Fruit fly (Drosophila melanogaster) whole organism, embryonic: ENCODE data around the gene Vm26Ab.

Source experiments
- Ada2b ChIP-seq: fragments of 200-800 bp; sonication (Bioruptor generic); IDR thresholded peaks from 2 replicates; pipeline ENCODE4 v1.3.6; 2022; ENCODE audit warnings: missing biosample characterization, missing genetic modification characterization
- Awh ChIP-seq: fragments of 200-800 bp; sonication (Bioruptor generic); IDR thresholded peaks from 2 replicates; pipeline ENCODE4, ENCODE4 v1.3.6; 2022; ENCODE audit warnings: missing biosample characterization, missing genetic modification characterization
- CG10366 ChIP-seq: fragments of 200-800 bp; sonication (Bioruptor generic); IDR thresholded peaks from 2 replicates; pipeline ENCODE4 v1.3.6; 2022; ENCODE audit warnings: missing biosample characterization, missing genetic modification characterization
- CG11247 ChIP-seq: fragments of 200-800 bp; sonication (Bioruptor generic); IDR thresholded peaks from 2 replicates; pipeline ENCODE4 v1.3.6; 2022; ENCODE audit warnings: missing biosample characterization, missing genetic modification characterization
- CG12299 ChIP-seq: fragments of 200-800 bp; sonication (Bioruptor generic); optimal IDR thresholded peaks from 2 replicates; lab custom pipeline; 2018; ENCODE audit warnings: missing biosample characterization, mild to moderate bottlenecking, missing genetic modification characterization
- CG14050 ChIP-seq: fragments of 200-800 bp; sonication (Bioruptor generic); IDR thresholded peaks from 3 replicates; pipeline ENCODE4 v1.3.6; 2022; ENCODE audit warnings: missing biosample characterization, missing genetic modification characterization
- CG14441 ChIP-seq: fragments of 200-800 bp; sonication (Bioruptor generic); IDR thresholded peaks from 2 replicates; pipeline ENCODE4 v1.3.6; 2022; ENCODE audit warnings: missing biosample characterization, missing genetic modification characterization
- CG15011 ChIP-seq: fragments of 200-800 bp; sonication (Bioruptor generic); optimal IDR thresholded peaks from 3 replicates; lab custom pipeline; 2018; ENCODE audit warnings: missing biosample characterization, mild to moderate bottlenecking, missing genetic modification characterization
- CG15073 ChIP-seq: fragments of 200-800 bp; sonication (Bioruptor generic); optimal IDR thresholded peaks from 2 replicates; lab custom pipeline; 2016; ENCODE audit warnings: missing biosample characterization, missing genetic modification characterization
- CG15479 ChIP-seq: fragments of 200-800 bp; sonication (Bioruptor generic); optimal IDR thresholded peaks from 3 replicates; lab custom pipeline; 2019; ENCODE audit warnings: missing biosample characterization, mild to moderate bottlenecking, missing genetic modification characterization, moderate library complexity
- CG1647 ChIP-seq: fragments of 200-800 bp; sonication (Bioruptor generic); optimal IDR thresholded peaks from 3 replicates; lab custom pipeline; 2016; ENCODE audit warnings: missing biosample characterization, missing genetic modification characterization
- CG17186 ChIP-seq: fragments of 200-800 bp; sonication (Bioruptor generic); optimal IDR thresholded peaks from 3 replicates; lab custom pipeline; 2017; ENCODE audit warnings: missing biosample characterization, missing genetic modification reagents, missing genetic modification characterization
- CG17568 ChIP-seq: fragments of 200-800 bp; sonication (Bioruptor generic); optimal IDR thresholded peaks from 2 replicates; lab custom pipeline; 2018; ENCODE audit warnings: missing biosample characterization, mild to moderate bottlenecking, missing genetic modification characterization, moderate library complexity
- CG18764 ChIP-seq: fragments of 200-800 bp; sonication (Bioruptor generic); optimal IDR thresholded peaks from 3 replicates; lab custom pipeline; 2016; ENCODE audit warnings: missing biosample characterization, missing genetic modification characterization
- CG2116 ChIP-seq: fragments of 200-800 bp; sonication (Bioruptor generic); optimal IDR thresholded peaks from 3 replicates; lab custom pipeline; 2018; ENCODE audit warnings: missing biosample characterization, mild to moderate bottlenecking, missing genetic modification characterization
- CG2120 ChIP-seq: fragments of 200-800 bp; sonication (Bioruptor generic); optimal IDR thresholded peaks from 3 replicates; lab custom pipeline; 2016; ENCODE audit warnings: missing biosample characterization, missing genetic modification characterization
- CG2678 ChIP-seq: fragments of 200-800 bp; sonication (Bioruptor generic); optimal IDR thresholded peaks from 3 replicates; lab custom pipeline; 2019; ENCODE audit warnings: missing biosample characterization, mild to moderate bottlenecking, missing genetic modification characterization, moderate library complexity
- CG30431 ChIP-seq: fragments of 200-800 bp; sonication (Bioruptor generic); optimal IDR thresholded peaks from 2 replicates; lab custom pipeline; 2017; ENCODE audit warnings: missing biosample characterization, missing genetic modification characterization
- CG31365 ChIP-seq: fragments of 200-800 bp; sonication (Bioruptor generic); optimal IDR thresholded peaks from 2 replicates; lab custom pipeline; 2018; ENCODE audit warnings: missing biosample characterization, mild to moderate bottlenecking, missing genetic modification characterization
- CG31388 ChIP-seq: fragments of 200-800 bp; sonication (Bioruptor generic); optimal IDR thresholded peaks from 2 replicates; lab custom pipeline; 2016; ENCODE audit warnings: missing biosample characterization, missing genetic modification characterization
- CG4328 ChIP-seq: fragments of 200-800 bp; sonication (Bioruptor generic); optimal IDR thresholded peaks from 3 replicates; lab custom pipeline; 2017; ENCODE audit warnings: missing biosample characterization, missing genetic modification reagents, missing genetic modification characterization
- CG4820 ChIP-seq: fragments of 200-800 bp; sonication (Bioruptor generic); optimal IDR thresholded peaks from 3 replicates; lab custom pipeline; 2016; ENCODE audit warnings: missing biosample characterization, missing genetic modification characterization
- CG5180 ChIP-seq: fragments of 200-800 bp; sonication (Bioruptor generic); optimal IDR thresholded peaks from 3 replicates; lab custom pipeline; 2017; ENCODE audit warnings: missing biosample characterization, missing genetic modification characterization, mild to moderate bottlenecking, moderate library complexity, missing genetic modification reagents
- CG6765 ChIP-seq: fragments of 200-800 bp; sonication (Bioruptor generic); optimal IDR thresholded peaks from 3 replicates; lab custom pipeline; 2017; ENCODE audit warnings: missing biosample characterization, mild to moderate bottlenecking, missing genetic modification characterization
- CG8924 ChIP-seq: fragments of 200-800 bp; optimal IDR thresholded peaks from 3 replicates; lab custom pipeline; 2019; ENCODE audit warnings: missing biosample characterization, mild to moderate bottlenecking, missing genetic modification characterization, moderate library complexity
- CG9215 ChIP-seq: fragments of 200-800 bp; sonication (Bioruptor generic); IDR thresholded peaks from 2 replicates; pipeline ENCODE4 v1.3.6; 2022; ENCODE audit warnings: missing biosample characterization, missing genetic modification characterization
- CG9609 ChIP-seq: fragments of 200-800 bp; sonication (Bioruptor generic); optimal IDR thresholded peaks from 3 replicates; lab custom pipeline; 2016; ENCODE audit warnings: missing biosample characterization, missing genetic modification characterization
- Doc3 ChIP-seq: fragments of 200-800 bp; sonication (Bioruptor generic); IDR thresholded peaks from 3 replicates; pipeline ENCODE4 v1.3.6; 2022; ENCODE audit warnings: missing biosample characterization, missing genetic modification characterization; ENCODE audit not compliant: partially characterized antibody
- E2f1 ChIP-seq: fragments of 200-800 bp; sonication (Bioruptor generic); IDR thresholded peaks from 2 replicates; pipeline ENCODE4 v1.3.6; 2022; ENCODE audit warnings: missing biosample characterization, missing genetic modification characterization
- Ets65A ChIP-seq: fragments of 200-800 bp; sonication (Bioruptor generic); peaks from one replicate; lab custom pipeline; 2016; ENCODE audit warnings: missing biosample characterization, missing genetic modification characterization
- H2.0 ChIP-seq: fragments of 200-800 bp; sonication (Bioruptor generic); IDR thresholded peaks from 2 replicates; pipeline ENCODE4 v1.3.6; 2022; ENCODE audit warnings: missing biosample characterization, missing genetic modification characterization
- Hand ChIP-seq: fragments of 200-800 bp; sonication (Bioruptor generic); optimal IDR thresholded peaks from 2 replicates; lab custom pipeline; 2017; ENCODE audit warnings: mild to moderate bottlenecking, missing biosample characterization, missing genetic modification reagents, missing genetic modification characterization
- Hr51 ChIP-seq, 2 experiments: fragments of 200-800 bp; sonication (Bioruptor generic); optimal IDR thresholded peaks; 2 replicates in 1 of 2; 3 replicates in 1 of 2; lab custom pipeline; 2016 to 2018; ENCODE audit warnings: missing biosample characterization in 2 of 2, missing genetic modification characterization in 2 of 2, mild to moderate bottlenecking in 1 of 2, moderate library complexity in 1 of 2
- Hsf ChIP-seq: fragments of 200-800 bp; sonication (Bioruptor generic); optimal IDR thresholded peaks from 3 replicates; lab custom pipeline; 2016; ENCODE audit warnings: missing biosample characterization, missing genetic modification characterization
- NFAT ChIP-seq: fragments of 200-800 bp; sonication (Bioruptor generic); IDR thresholded peaks from 2 replicates; pipeline ENCODE4 v1.3.6; 2022; ENCODE audit warnings: missing biosample characterization, missing genetic modification characterization
- NK7.1 ChIP-seq: fragments of 200-800 bp; sonication (Bioruptor generic); optimal IDR thresholded peaks from 3 replicates; lab custom pipeline; 2016; ENCODE audit warnings: missing biosample characterization, missing genetic modification characterization
- Nf-YC ChIP-seq: fragments of 200-800 bp; optimal IDR thresholded peaks from 3 replicates; lab custom pipeline; 2019; ENCODE audit warnings: missing biosample characterization, mild to moderate bottlenecking, missing genetic modification characterization, moderate library complexity
- Taf1 ChIP-seq: fragments of 200-800 bp; sonication (Bioruptor generic); IDR thresholded peaks from 2 replicates; pipeline ENCODE4 v1.3.6; 2022; ENCODE audit warnings: missing biosample characterization, missing genetic modification characterization
- az2 ChIP-seq: fragments of 200-800 bp; sonication (Bioruptor generic); optimal IDR thresholded peaks from 3 replicates; lab custom pipeline; 2016; ENCODE audit warnings: missing biosample characterization, missing genetic modification characterization
- br ChIP-seq: fragments of >200 bp; optimal IDR thresholded peaks from 2 replicates; lab custom pipeline; 2017
- chm ChIP-seq: fragments of 200-800 bp; sonication (Bioruptor generic); IDR thresholded peaks from 2 replicates; pipeline ENCODE4 v1.3.6; 2022; ENCODE audit warnings: missing biosample characterization, missing genetic modification characterization
- crc ChIP-seq: fragments of 200-800 bp; sonication (Bioruptor generic); optimal IDR thresholded peaks from 2 replicates; lab custom pipeline; 2016; ENCODE audit warnings: missing biosample characterization, missing genetic modification characterization
- da ChIP-seq: fragments of 200-800 bp; sonication (Bioruptor generic); optimal IDR thresholded peaks from 2 replicates; lab custom pipeline; 2016; ENCODE audit warnings: missing biosample characterization, missing genetic modification characterization
- fd96Cb ChIP-seq: fragments of 200-800 bp; sonication (Bioruptor generic); optimal IDR thresholded peaks from 2 replicates; lab custom pipeline; 2018; ENCODE audit warnings: missing biosample characterization, mild to moderate bottlenecking, missing genetic modification characterization, moderate library complexity
- ham ChIP-seq: fragments of 200-800 bp; sonication (Bioruptor generic); IDR thresholded peaks from 2 replicates; pipeline ENCODE4 v1.3.6; 2022; ENCODE audit warnings: missing biosample characterization, missing genetic modification characterization
- kah ChIP-seq: fragments of 200-800 bp; sonication (Bioruptor generic); optimal IDR thresholded peaks from 2 replicates; lab custom pipeline; 2018; ENCODE audit warnings: missing biosample characterization, mild to moderate bottlenecking, missing genetic modification characterization
- nmo ChIP-seq: fragments of 200-800 bp; sonication (Bioruptor generic); optimal IDR thresholded peaks from 2 replicates; lab custom pipeline; 2018; ENCODE audit warnings: missing biosample characterization, mild to moderate bottlenecking, missing genetic modification characterization, moderate library complexity
- nom ChIP-seq: fragments of 200-800 bp; sonication (Bioruptor generic); optimal IDR thresholded peaks from 2 replicates; lab custom pipeline; 2017; ENCODE audit warnings: missing biosample characterization, missing genetic modification characterization, mild to moderate bottlenecking, moderate library complexity, missing genetic modification reagents
- psq ChIP-seq: fragments of 200-800 bp; sonication (Bioruptor generic); optimal IDR thresholded peaks from 2 replicates; lab custom pipeline; 2017; ENCODE audit warnings: missing biosample characterization, missing genetic modification characterization
- repo ChIP-seq: fragments of 200-800 bp; sonication (Bioruptor generic); optimal IDR thresholded peaks from 2 replicates; lab custom pipeline; 2016; ENCODE audit warnings: missing biosample characterization, missing genetic modification characterization
- sug ChIP-seq: fragments of 200-800 bp; optimal IDR thresholded peaks from 2 replicates; lab custom pipeline; 2019; ENCODE audit warnings: missing biosample characterization, mild to moderate bottlenecking, missing genetic modification characterization, moderate library complexity
- z ChIP-seq: fragments of 200-800 bp; sonication (Bioruptor generic); IDR thresholded peaks from 3 replicates; pipeline ENCODE4 v1.3.6; 2022; ENCODE audit warnings: missing biosample characterization, missing genetic modification characterization

Vm26Ab gene

dm6 chr2L:5974122-5974521 lies 17.3 kb downstream of the Vm26Ab start (continued):
- TF ChIP-seq Taf1 (GFP tag; lab: Robert Waterston, UW), result no peak
- peak; percentile 9 for TF ChIP-seq NK7.1 (GFP tag; lab: Kevin White, UChicago)
- peak; percentile 76; the same call in 1 of the 2 replicates for TF ChIP-seq Awh (GFP tag; lab: Robert Waterston, UW)
- TF ChIP-seq CG15479 (GFP tag; lab: Kevin White, UChicago), result no peak
- peak; percentile 59 for TF ChIP-seq CG8924 (tag; lab: Kevin White, UChicago)
- TF ChIP-seq CG11247, result no peak
- peak; percentile 69 for TF ChIP-seq CG17568 (GFP tag; lab: Kevin White, UChicago)
- peak; percentile 77 for TF ChIP-seq CG2678
- TF ChIP-seq nom, result no peak
- TF ChIP-seq Ada2b (GFP tag; lab: Robert Waterston, UW), result 0 out of 2 replicates have a peak, but pooled peaks have one; percentile 25
- peak; percentile 41; the same call in 1 of the 3 replicates for TF ChIP-seq CG14050 (GFP tag; lab: Robert Waterston, UW)
- TF ChIP-seq kah (GFP tag; lab: Kevin White, UChicago), result peak; percentile 15
- no peak for TF ChIP-seq CG9609 (GFP tag; lab: Kevin White, UChicago)
- TF ChIP-seq Nf-YC, result peak; percentile 13
- TF ChIP-seq nmo (GFP tag; lab: Kevin White, UChicago), result no peak
- no peak for TF ChIP-seq Doc3 (GFP tag; lab: Robert Waterston, UW)
- peak; percentile 83 for TF ChIP-seq sug (tag; lab: Kevin White, UChicago)
- TF ChIP-seq ham (GFP tag; lab: Robert Waterston, UW), result no peak
- no peak for TF ChIP-seq az2 (GFP tag; lab: Kevin White, UChicago)
- TF ChIP-seq CG15011 (GFP tag; lab: Kevin White, UChicago), result peak; percentile 59
- TF ChIP-seq CG1647 (GFP tag; lab: Kevin White, UChicago), result no peak
- no peak for TF ChIP-seq da (GFP tag; lab: Kevin White, UChicago)
- no peak for TF ChIP-seq crc (GFP tag; lab: Kevin White, UChicago)
- TF ChIP-seq H2.0 (GFP tag; lab: Robert Waterston, UW), result no peak; the same call in 1 of the 2 replicates
- no peak for TF ChIP-seq CG31388 (GFP tag; lab: Kevin White, UChicago)
- TF ChIP-seq CG5180 (GFP tag; lab: Kevin White, UChicago), result peak; percentile 62
- TF ChIP-seq CG17186 (GFP tag; lab: Kevin White, UChicago), result no peak
- no peak for TF ChIP-seq CG14441 (GFP tag; lab: Robert Waterston, UW)
- no peak for TF ChIP-seq Ets65A
- no peak for TF ChIP-seq Hsf (GFP tag; lab: Kevin White, UChicago)
- TF ChIP-seq CG6765 (GFP tag; lab: Kevin White, UChicago), result peak; percentile 80
- peak; percentile 9 for TF ChIP-seq CG2116 (GFP tag; lab: Kevin White, UChicago)
- TF ChIP-seq Hr51 (GFP tag; optimal IDR thresholded peaks at IDR 0.05; lab: Kevin White, UChicago), result peak; percentile 30 to 52
- no peak for TF ChIP-seq psq (GFP tag; lab: Kevin White, UChicago)
- peak; percentile 75 for TF ChIP-seq z (GFP tag; lab: Robert Waterston, UW)
- TF ChIP-seq fd96Cb (tag; lab: Kevin White, UChicago), result peak; percentile 4
- TF ChIP-seq E2f1 (GFP tag; lab: Robert Waterston, UW), result no peak
- TF ChIP-seq CG12299 (tag; lab: Kevin White, UChicago), result peak; percentile 17
- TF ChIP-seq CG2120 (GFP tag; lab: Kevin White, UChicago), result peak; percentile 37
- TF ChIP-seq chm, result peak; percentile 62
- TF ChIP-seq repo (GFP tag; lab: Kevin White, UChicago), result no peak
- no peak for TF ChIP-seq CG4820 (GFP tag; lab: Kevin White, UChicago)
- TF ChIP-seq CG18764, result peak; percentile 63
- TF ChIP-seq CG15073 (GFP tag; lab: Kevin White, UChicago), result no peak
- TF ChIP-seq CG10366, result no peak
- peak; percentile 46; the same call in 1 of the 2 replicates for TF ChIP-seq NFAT
- peak; percentile 34 for TF ChIP-seq Hand (GFP tag; lab: Kevin White, UChicago)
- peak; percentile 28 for TF ChIP-seq CG31365 (tag; lab: Kevin White, UChicago)
- no peak for TF ChIP-seq CG30431 (GFP tag; lab: Kevin White, UChicago)
- peak; percentile 78 for TF ChIP-seq CG4328 (GFP tag; lab: Kevin White, UChicago)
- no peak for TF ChIP-seq br
- TF ChIP-seq CG9215, result no peak
